Worm (Caenorhabditis elegans): Measurements from ENCODE around the gene Y81B9A.2.

The Y81B9A.2 gene

DNA sequence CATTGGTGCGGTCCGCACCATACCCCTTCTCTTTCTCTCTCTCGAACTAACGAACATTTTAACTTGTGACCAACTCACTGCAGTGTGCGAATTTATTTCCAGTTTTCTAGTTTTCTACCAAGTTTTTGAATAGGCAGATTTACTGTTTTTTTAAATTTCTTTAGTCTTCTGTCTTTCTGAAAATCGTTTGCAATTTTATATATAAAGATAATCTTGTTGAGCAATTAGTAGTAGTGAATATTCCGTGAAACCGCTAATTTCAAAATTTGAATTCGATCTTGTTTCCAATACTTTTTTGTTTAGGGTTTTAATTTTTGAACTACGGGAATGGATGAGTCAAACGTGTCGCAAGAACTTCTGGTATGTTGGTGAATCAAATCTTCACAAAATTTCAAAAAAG, at the start of gene Y81B9A.2:
Y81B9A.2 (plus strand) TSS at position 301 of the 400 bp plus-strand sequence.
- TF ChIP-seq odd-2 (tag; optimal IDR thresholded peaks at IDR 0.05) (no peak), ets-4 (tag; optimal IDR thresholded peaks at IDR 0.05) (no peak), tbx-2 (tag; optimal IDR thresholded peaks at IDR 0.05) (no peak), mec-3 (tag; optimal IDR thresholded peaks at IDR 0.05; ENCODE audit: borderline replicate concordance) (no peak), ceh-6 (GFP tag; optimal IDR thresholded peaks at IDR 0.05) (no peak), nhr-11 (tag; optimal IDR thresholded peaks at IDR 0.05) (no peak), Y22D7AL.16 (tag; optimal IDR thresholded peaks at IDR 0.05) (no peak)

DNA sequence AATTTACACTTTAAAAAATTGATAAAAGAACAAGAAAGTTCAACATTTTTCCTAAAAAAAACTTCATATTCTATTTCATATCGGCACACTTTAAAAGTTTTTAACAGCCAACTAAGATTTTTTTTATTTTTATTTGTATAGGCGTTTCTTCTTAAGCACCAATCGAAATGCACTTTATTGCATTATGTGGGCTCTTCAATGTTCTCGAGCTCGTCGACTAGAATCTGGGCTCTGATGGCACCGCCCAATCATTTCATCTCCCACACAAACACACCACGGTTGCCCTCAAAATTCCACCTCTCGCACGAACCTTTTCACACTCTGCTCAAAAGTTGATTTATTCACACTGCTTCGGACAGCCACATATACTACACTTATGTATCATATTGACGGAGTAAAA, 46.5 kb upstream of the Y81B9A.2 start, which contains the start of gene B0563.6:
B0563.6 (plus strand) TSS at position 301 of the 400 bp plus-strand sequence.
- TF ChIP-seq sdc-2 (tag; optimal IDR thresholded peaks at IDR 0.05) (no peak), hlh-30 (tag; optimal IDR thresholded peaks at IDR 0.05; ENCODE audit: insufficient read depth) (no peak)

DNA sequence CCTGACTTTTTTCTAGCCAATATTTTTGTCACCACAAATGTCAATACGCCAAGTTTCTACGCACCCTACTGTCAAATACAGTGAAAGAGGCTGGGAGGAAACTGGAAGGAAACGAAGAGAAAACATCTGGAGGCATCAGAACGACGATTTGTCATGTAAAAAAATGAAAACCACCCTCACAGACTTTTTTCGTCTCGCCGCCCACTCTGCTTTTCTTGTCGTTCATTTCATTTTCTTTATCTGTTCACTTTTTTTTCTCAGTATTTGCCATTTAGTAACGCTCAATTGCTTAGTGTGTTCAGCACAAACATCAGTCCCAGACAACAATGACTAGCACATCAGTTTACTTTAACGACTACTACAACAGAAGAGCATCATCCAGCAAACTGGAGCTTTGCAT, 38.1 kb upstream of the Y81B9A.2 start, which contains the start of gene B0563.5:
B0563.5 (plus strand) TSS at position 301 of the 400 bp plus-strand sequence.
- no peak for TF ChIP-seq odd-2 (tag; optimal IDR thresholded peaks at IDR 0.05)
- no peak for TF ChIP-seq unc-86 (tag; optimal IDR thresholded peaks at IDR 0.05)
- TF ChIP-seq ceh-2 (tag; optimal IDR thresholded peaks at IDR 0.05): no peak
- no peak for TF ChIP-seq pha-4 (tag; optimal IDR thresholded peaks at IDR 0.05)
- no peak for TF ChIP-seq dve-1 (tag; optimal IDR thresholded peaks at IDR 0.05)
- TF ChIP-seq ceh-30 (tag; optimal IDR thresholded peaks at IDR 0.05): no peak
- no peak for TF ChIP-seq unc-3 (GFP tag; conservative IDR thresholded peaks at IDR 0.05)
- TF ChIP-seq unc-3 (tag; optimal IDR thresholded peaks at IDR 0.05): no peak
- TF ChIP-seq ztf-16 (tag; optimal IDR thresholded peaks at IDR 0.05): no peak
- TF ChIP-seq npax-4 (tag; optimal IDR thresholded peaks at IDR 0.05): no peak
- no peak for TF ChIP-seq nhr-232 (tag; optimal IDR thresholded peaks at IDR 0.05)
- no peak for TF ChIP-seq unc-42 (tag; optimal IDR thresholded peaks at IDR 0.05)
- no peak for TF ChIP-seq fkh-10 (GFP tag; optimal IDR thresholded peaks at IDR 0.05)

DNA sequence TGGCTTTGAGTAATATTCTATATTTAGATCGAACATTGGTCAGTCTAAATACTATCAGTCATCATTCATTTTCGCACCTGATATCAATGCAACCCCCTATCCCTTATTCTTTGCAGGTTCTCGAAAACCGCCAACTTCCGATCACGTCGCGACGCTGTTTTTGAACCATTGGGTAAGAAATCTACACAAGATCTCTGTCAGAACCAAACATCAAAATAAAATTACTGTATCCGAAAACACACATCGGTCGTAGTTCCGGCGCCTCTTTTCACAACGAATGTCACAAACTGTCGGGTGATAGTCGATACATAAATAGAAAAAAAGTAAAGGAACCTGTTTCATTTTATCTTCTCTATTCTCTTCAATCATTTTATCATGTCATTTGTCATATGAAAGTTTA, 37.0 kb upstream of the Y81B9A.2 start:
- TF ChIP-seq K09A11.1 (tag; optimal IDR thresholded peaks at IDR 0.05; ENCODE audit: insufficient read depth) (no peak), nfya-1 (tag; optimal IDR thresholded peaks at IDR 0.05) (no peak), mec-3 (tag; optimal IDR thresholded peaks at IDR 0.05; ENCODE audit: borderline replicate concordance) (no peak), elt-2 (tag; optimal IDR thresholded peaks at IDR 0.05) (no peak), ahr-1 (tag; optimal IDR thresholded peaks at IDR 0.05) (no peak), hlh-15 (tag; optimal IDR thresholded peaks at IDR 0.05) (no peak), unc-42 (tag; optimal IDR thresholded peaks at IDR 0.05) (no peak), pax-1 (tag; optimal IDR thresholded peaks at IDR 0.05) (no peak), ceh-2 (tag; optimal IDR thresholded peaks at IDR 0.05) (no peak), eyg-1 (tag; optimal IDR thresholded peaks at IDR 0.05) (no peak)

DNA sequence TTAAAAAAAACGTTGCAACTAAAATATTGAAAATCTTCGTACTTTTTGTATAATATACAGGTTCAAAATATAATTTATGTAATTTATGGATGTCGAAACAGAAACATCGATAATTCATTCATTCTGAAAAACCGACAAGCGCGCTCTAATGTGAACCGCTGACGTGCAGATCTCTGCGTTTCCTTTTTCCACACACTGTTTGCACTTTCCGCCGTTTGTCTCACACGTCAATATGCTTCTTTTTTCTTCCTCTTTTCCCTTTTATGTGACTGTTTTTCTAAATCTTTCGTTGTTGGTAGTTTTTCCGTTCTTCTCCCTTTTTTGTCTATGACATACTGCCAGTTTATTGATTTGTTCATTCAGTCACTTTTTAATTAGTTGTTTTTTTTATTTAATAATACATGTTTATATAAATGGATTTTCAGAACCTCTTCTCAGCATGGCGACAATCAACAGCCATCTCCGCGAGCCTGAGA, 33.6 kb upstream of the Y81B9A.2 start, which contains the start of gene tmbi-4:
tmbi-4 (plus strand) TSS at position 426 of the 476 bp plus-strand sequence.
- TF ChIP-seq ref-2 (tag; optimal IDR thresholded peaks at IDR 0.05) (no peak), mec-3 (tag; optimal IDR thresholded peaks at IDR 0.05; ENCODE audit: borderline replicate concordance) (no peak), K02D7.2 (tag; optimal IDR thresholded peaks at IDR 0.05) (no peak), ceh-31 (tag; optimal IDR thresholded peaks at IDR 0.05) (peak; percentile 39), unc-55 (GFP tag; optimal IDR thresholded peaks at IDR 0.05) (peak; percentile 66), pha-2 (tag; optimal IDR thresholded peaks at IDR 0.05) (no peak), unc-3 (GFP tag; conservative IDR thresholded peaks at IDR 0.05) (no peak), unc-3 (tag; optimal IDR thresholded peaks at IDR 0.05) (no peak), ama-1 (optimal IDR thresholded peaks at IDR 0.05) (no peak), fkh-6 (tag; optimal IDR thresholded peaks at IDR 0.05) (no peak), unc-42 (tag; optimal IDR thresholded peaks at IDR 0.05) (peak; percentile 39), tbx-2 (tag; optimal IDR thresholded peaks at IDR 0.05) (no peak), fkh-10 (GFP tag; optimal IDR thresholded peaks at IDR 0.05) (no peak), ceh-48 (tag; optimal IDR thresholded peaks at IDR 0.05) (peak; percentile 7), hlh-13 (GFP tag; optimal IDR thresholded peaks at IDR 0.05) (no peak), pag-3 (tag; optimal IDR thresholded peaks at IDR 0.05; ENCODE audit: borderline replicate concordance) (no peak), ceh-22 (tag; optimal IDR thresholded peaks at IDR 0.05) (no peak), pax-1 (tag; optimal IDR thresholded peaks at IDR 0.05) (no peak), nfya-1 (tag; optimal IDR thresholded peaks at IDR 0.05) (peak; percentile 34), fax-1 (tag; optimal IDR thresholded peaks at IDR 0.05) (no peak), elt-4 (tag; optimal IDR thresholded peaks at IDR 0.05) (no peak), madf-2 (tag; optimal IDR thresholded peaks at IDR 0.05) (no peak)
